Worm (Caenorhabditis elegans) whole organism, mixed stage, embryonic: ENCODE measurements around the gene R08A2.5.

Experiments
- M03D4.4 ChIP-seq: sonication (generic microtip); optimal IDR thresholded peaks from 2 replicates; lab custom pipeline; 2017; ENCODE audit warnings: mild to moderate bottlenecking, missing genetic modification characterization, missing compliant biosample characterization
- bed-3 ChIP-seq: fragments of 200-800 bp; sonication (Bioruptor generic); optimal IDR thresholded peaks from 3 replicates; lab custom pipeline; 2018; ENCODE audit warnings: mild to moderate bottlenecking, missing genetic modification characterization, moderate library complexity, missing compliant biosample characterization
- blmp-1 ChIP-seq: fragments of 150-350 bp; optimal IDR thresholded peaks from 2 replicates; lab custom pipeline; 2014; ENCODE audit warnings: missing biosample characterization, missing genetic modification characterization
- ceh-39 ChIP-seq: fragments of 150-350 bp; optimal IDR thresholded peaks from 2 replicates; lab custom pipeline; 2014; ENCODE audit warnings: missing biosample characterization, missing genetic modification characterization
- ces-1 ChIP-seq: fragments of 150-350 bp; optimal IDR thresholded peaks from 2 replicates; lab custom pipeline; 2014; ENCODE audit warnings: missing biosample characterization, missing genetic modification reagents, missing genetic modification characterization
- cnd-1 ChIP-seq: fragments of 200-800 bp; sonication (Bioruptor generic); optimal IDR thresholded peaks from 2 replicates; lab custom pipeline; 2018; ENCODE audit warnings: mild to moderate bottlenecking, missing genetic modification characterization, missing compliant biosample characterization
- drap-1 ChIP-seq: fragments of 200-800 bp; sonication (Bioruptor generic); optimal IDR thresholded peaks from 3 replicates; lab custom pipeline; 2018; ENCODE audit warnings: mild to moderate bottlenecking, missing genetic modification characterization, missing compliant biosample characterization
- elt-1 ChIP-seq: sonication (generic microtip); optimal IDR thresholded peaks from 2 replicates; lab custom pipeline; 2017; ENCODE audit warnings: missing genetic modification characterization, mild to moderate bottlenecking, missing compliant biosample characterization, antibody characterized with exemption, moderate library complexity, borderline replicate concordance; ENCODE audit not compliant: insufficient read depth
- elt-3 ChIP-seq: fragments of 150-350 bp; optimal IDR thresholded peaks from 2 replicates; lab custom pipeline; 2014; ENCODE audit warnings: missing biosample characterization, missing genetic modification characterization
- flh-1 ChIP-seq: fragments of 200-800 bp; sonication (Bioruptor generic); optimal IDR thresholded peaks from 2 replicates; lab custom pipeline; 2018; ENCODE audit warnings: mild to moderate bottlenecking, missing genetic modification characterization, moderate library complexity, missing compliant biosample characterization
- ham-2 ChIP-seq: fragments of 200-800 bp; sonication (Bioruptor generic); optimal IDR thresholded peaks from 2 replicates; lab custom pipeline; 2018; ENCODE audit warnings: mild to moderate bottlenecking, missing genetic modification characterization, missing compliant biosample characterization
- hlh-1 ChIP-seq: fragments of 150-350 bp; optimal IDR thresholded peaks from 2 replicates; lab custom pipeline; 2014; ENCODE audit warnings: missing biosample characterization, missing genetic modification reagents, missing genetic modification characterization
- lin-13 ChIP-seq: fragments of 150-350 bp; optimal IDR thresholded peaks from 2 replicates; lab custom pipeline; 2014; ENCODE audit warnings: missing biosample characterization, missing genetic modification characterization
- lin-32 ChIP-seq: fragments of 200-800 bp; sonication (Bioruptor generic); optimal IDR thresholded peaks from 2 replicates; lab custom pipeline; 2018; ENCODE audit warnings: mild to moderate bottlenecking, missing genetic modification characterization, missing compliant biosample characterization
- lsy-2 ChIP-seq: fragments of 150-350 bp; optimal IDR thresholded peaks from 2 replicates; lab custom pipeline; 2014; ENCODE audit warnings: missing biosample characterization, missing genetic modification characterization
- mab-5 ChIP-seq: fragments of 150-350 bp; optimal IDR thresholded peaks from 2 replicates; lab custom pipeline; 2014; ENCODE audit warnings: missing biosample characterization, missing genetic modification characterization
- mep-1 ChIP-seq: fragments of 150-350 bp; optimal IDR thresholded peaks from 2 replicates; lab custom pipeline; 2017; ENCODE audit warnings: missing biosample characterization, missing genetic modification reagents, missing genetic modification characterization, inconsistent platforms
- nhr-12 ChIP-seq: fragments of 150-350 bp; optimal IDR thresholded peaks from 2 replicates; lab custom pipeline; 2014; ENCODE audit warnings: missing biosample characterization, missing genetic modification characterization
- nhr-2 ChIP-seq: fragments of 150-350 bp; optimal IDR thresholded peaks from 2 replicates; lab custom pipeline; 2014; ENCODE audit warnings: missing biosample characterization, missing genetic modification characterization
- nhr-237 ChIP-seq: fragments of 150-350 bp; optimal IDR thresholded peaks from 2 replicates; lab custom pipeline; 2014; ENCODE audit warnings: missing biosample characterization, missing genetic modification characterization
- nhr-28 ChIP-seq: fragments of 150-350 bp; optimal IDR thresholded peaks from 2 replicates; lab custom pipeline; 2014; ENCODE audit warnings: missing biosample characterization, missing genetic modification characterization
- nhr-76 ChIP-seq: sonication (generic microtip); optimal IDR thresholded peaks from 2 replicates; lab custom pipeline; 2017; ENCODE audit warnings: missing biosample characterization, missing genetic modification characterization
- pha-4 ChIP-seq: fragments of 150-350 bp; optimal IDR thresholded peaks from 2 replicates; lab custom pipeline; 2018; ENCODE audit warnings: missing biosample characterization, missing genetic modification reagents, missing genetic modification characterization
- sem-2 ChIP-seq: fragments of 200-800 bp; sonication (Bioruptor generic); optimal IDR thresholded peaks from 2 replicates; lab custom pipeline; 2018; ENCODE audit warnings: mild to moderate bottlenecking, missing genetic modification characterization, missing compliant biosample characterization
- snpc-4 ChIP-seq: fragments of 150-350 bp; optimal IDR thresholded peaks from 2 replicates; lab custom pipeline; 2014; ENCODE audit warnings: missing biosample characterization, missing genetic modification characterization
- sptf-1 ChIP-seq: sonication (generic microtip); optimal IDR thresholded peaks from 2 replicates; lab custom pipeline; 2017; ENCODE audit warnings: mild to moderate bottlenecking, missing genetic modification characterization, moderate library complexity, missing compliant biosample characterization
- tbx-8 ChIP-seq: fragments of 200-800 bp; sonication (Bioruptor generic); optimal IDR thresholded peaks from 2 replicates; lab custom pipeline; 2018; ENCODE audit warnings: mild to moderate bottlenecking, missing genetic modification characterization, moderate library complexity, missing compliant biosample characterization
- unc-39 ChIP-seq: fragments of 150-350 bp; optimal IDR thresholded peaks from 2 replicates; lab custom pipeline; 2014; ENCODE audit warnings: missing biosample characterization, missing genetic modification characterization
- unc-62 ChIP-seq: fragments of 150-350 bp; optimal IDR thresholded peaks from 2 replicates; lab custom pipeline; 2014; ENCODE audit warnings: missing biosample characterization, missing genetic modification reagents, missing genetic modification characterization
- zip-8 ChIP-seq: fragments of 150-350 bp; optimal IDR thresholded peaks from 2 replicates; lab custom pipeline; 2014; ENCODE audit warnings: missing biosample characterization, missing genetic modification characterization
- ztf-11 ChIP-seq: fragments of 150-350 bp; optimal IDR thresholded peaks from 2 replicates; lab custom pipeline; 2014; ENCODE audit warnings: missing biosample characterization, missing genetic modification characterization

Gene R08A2.5

DNA sequence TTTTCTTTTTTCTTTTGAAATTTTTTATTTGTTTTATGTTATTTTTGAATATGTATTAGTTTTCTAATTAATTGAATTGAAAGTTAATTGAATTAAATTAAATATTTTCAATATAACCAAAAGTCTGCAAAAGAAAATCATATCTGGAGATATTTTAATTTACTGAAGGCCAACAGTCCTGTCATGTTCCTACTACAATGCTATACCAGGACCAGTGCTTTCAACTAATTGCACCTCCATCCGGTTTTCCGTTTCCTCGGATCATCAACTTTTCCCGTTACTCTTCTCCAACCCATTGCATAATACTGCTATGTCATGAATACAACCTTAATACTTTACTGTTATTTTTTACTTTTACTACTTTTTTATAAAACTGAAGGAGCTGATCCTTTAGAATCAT, at the start of gene R08A2.5:
Gene R08A2.5 (plus strand): TSS at position 301 of the 400 bp plus-strand sequence.
- no peak for TF ChIP-seq lin-32
- TF ChIP-seq lsy-2, result no peak
- no peak for TF ChIP-seq nhr-28 (tag; lab: Kevin White, UChicago)
- no peak for TF ChIP-seq elt-3
- no peak for TF ChIP-seq unc-39 (tag; lab: Kevin White, UChicago)
- TF ChIP-seq sptf-1, result no peak
- TF ChIP-seq ceh-39, result no peak
- no peak for TF ChIP-seq ces-1
- no peak for TF ChIP-seq lin-13 (tag; lab: Kevin White, UChicago)
- TF ChIP-seq elt-1 (tag; lab: Kevin White, UChicago), result no peak

DNA sequence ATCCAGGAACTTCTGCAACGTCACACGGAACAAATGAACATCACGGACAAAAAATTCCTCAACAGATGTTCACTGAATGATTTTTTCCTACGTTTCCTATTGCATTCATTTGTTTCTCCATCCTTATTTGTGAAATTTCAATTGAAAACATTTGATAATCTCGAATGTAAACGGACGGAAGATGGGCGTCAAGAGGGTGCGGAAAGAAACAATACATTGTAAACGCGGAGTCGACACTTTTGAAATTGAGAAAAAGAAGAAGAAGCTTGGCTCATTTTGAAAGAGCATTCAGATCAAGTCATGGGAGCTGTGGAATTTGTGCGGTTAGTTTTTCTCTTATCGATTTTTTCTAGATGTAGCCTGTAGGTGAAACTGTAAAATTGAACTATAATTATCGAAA, 49.4 kb upstream of the R08A2.5 start, which contains the start of gene C47E8.9:
Gene C47E8.9 (plus strand): TSS at position 301 of the 400 bp plus-strand sequence.
- TF ChIP-seq ham-2 (GFP tag; lab: Kevin White, UChicago) (no peak), sptf-1 (no peak), nhr-28 (tag; lab: Kevin White, UChicago) (no peak), M03D4.4 (tag; lab: Kevin White, UChicago) (no peak), mep-1 (no peak), zip-8 (tag; lab: Kevin White, UChicago) (no peak), nhr-237 (tag; lab: Kevin White, UChicago) (no peak), pha-4 (tag; lab: Kevin White, UChicago) (no peak), elt-3 (no peak), ces-1 (no peak), nhr-2 (tag; lab: Kevin White, UChicago) (no peak), bed-3 (GFP tag; lab: Kevin White, UChicago) (no peak), lin-32 (no peak), tbx-8 (GFP tag; lab: Kevin White, UChicago) (no peak), nhr-76 (tag; lab: Kevin White, UChicago) (no peak), ceh-39 (no peak)

DNA sequence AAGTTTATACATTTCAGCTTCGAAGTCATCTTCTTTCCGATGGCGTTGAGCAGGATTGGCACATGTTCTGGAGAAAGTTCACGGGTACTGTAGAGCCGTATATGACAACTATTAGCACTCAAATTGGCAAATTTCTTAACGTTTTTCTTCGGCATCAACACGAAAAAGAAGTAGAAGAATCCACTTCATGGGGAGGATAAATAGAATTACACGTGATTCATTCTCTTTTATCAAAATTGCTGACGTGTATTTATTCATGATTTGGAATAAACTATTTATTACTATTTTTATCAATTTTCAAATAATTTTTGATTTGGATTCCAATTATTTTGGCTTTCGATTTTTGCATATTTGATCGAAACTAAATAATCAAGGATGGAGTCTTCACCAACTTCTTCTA, 46.7 kb upstream of the R08A2.5 start, which contains the start of gene C47E8.1:
Gene C47E8.1 (plus strand): TSS at position 301 of the 400 bp plus-strand sequence.
- TF ChIP-seq pha-4 (tag; lab: Kevin White, UChicago), result no peak
- no peak for TF ChIP-seq zip-8 (tag; lab: Kevin White, UChicago)
- no peak for TF ChIP-seq snpc-4 (tag; lab: Kevin White, UChicago)
- TF ChIP-seq nhr-2 (tag; lab: Kevin White, UChicago), result no peak
- no peak for TF ChIP-seq flh-1 (GFP tag; lab: Kevin White, UChicago)
- TF ChIP-seq nhr-12 (tag; lab: Kevin White, UChicago), result no peak
- no peak for TF ChIP-seq ztf-11 (tag; lab: Kevin White, UChicago)
- no peak for TF ChIP-seq sem-2 (GFP tag; lab: Kevin White, UChicago)
- no peak for TF ChIP-seq drap-1

DNA sequence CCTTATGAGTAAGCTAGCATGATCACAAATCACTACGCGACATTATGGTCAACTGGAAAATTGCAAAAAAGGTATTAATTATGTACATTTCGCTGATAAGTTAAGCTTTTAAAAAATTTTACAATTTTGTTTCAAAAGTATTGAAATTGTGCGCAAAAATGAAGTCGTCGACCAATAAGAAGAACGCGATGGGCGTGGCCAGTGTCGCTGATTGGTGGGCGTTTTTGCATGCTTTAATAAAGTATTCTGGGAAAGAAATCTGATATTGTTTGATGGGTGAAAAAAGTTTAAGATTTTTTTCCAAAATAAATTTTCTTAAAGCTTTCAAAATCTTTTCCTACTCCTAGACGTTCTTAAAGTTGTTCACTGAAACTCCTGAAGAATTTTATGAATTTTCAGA, 34.1 kb upstream of the R08A2.5 start:
- TF ChIP-seq mab-5 (tag; lab: Kevin White, UChicago), result no peak
- TF ChIP-seq lin-13 (tag; lab: Kevin White, UChicago), result no peak
- no peak for TF ChIP-seq lsy-2
- TF ChIP-seq snpc-4 (tag; lab: Kevin White, UChicago), result no peak
- no peak for TF ChIP-seq nhr-12 (tag; lab: Kevin White, UChicago)
- TF ChIP-seq flh-1 (GFP tag; lab: Kevin White, UChicago), result no peak
- TF ChIP-seq nhr-2 (tag; lab: Kevin White, UChicago), result no peak

DNA sequence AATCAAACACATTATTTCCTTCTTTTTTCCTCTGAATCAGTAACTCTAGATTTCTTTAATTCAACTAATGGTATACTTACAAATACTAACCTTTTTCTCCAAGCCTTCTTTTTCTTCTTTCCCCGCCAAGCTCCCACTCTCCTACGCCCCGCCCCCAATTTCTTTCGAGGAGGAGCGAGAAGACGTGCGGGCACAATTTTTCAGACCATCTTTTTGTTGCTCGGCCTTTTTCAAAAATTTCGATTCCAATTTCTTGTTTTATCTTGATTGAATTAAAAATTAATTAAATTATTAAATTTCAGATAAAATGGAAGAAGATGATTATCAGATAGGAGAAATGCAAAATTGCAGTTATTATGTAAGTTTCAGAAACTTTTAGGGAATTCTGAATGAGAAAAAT, 32.4 kb upstream of the R08A2.5 start, which contains the start of gene C47E8.3:
Gene C47E8.3 (plus strand): TSS at position 301 of the 400 bp plus-strand sequence.
- TF ChIP-seq zip-8 (tag; lab: Kevin White, UChicago) (no peak), hlh-1 (tag; lab: Kevin White, UChicago) (no peak), ham-2 (GFP tag; lab: Kevin White, UChicago) (no peak), lin-13 (tag; lab: Kevin White, UChicago) (no peak), sem-2 (GFP tag; lab: Kevin White, UChicago) (no peak), unc-39 (tag; lab: Kevin White, UChicago) (no peak), cnd-1 (tag; lab: Kevin White, UChicago) (no peak), sptf-1 (no peak), unc-62 (GFP tag; lab: Kevin White, UChicago) (no peak), pha-4 (tag; lab: Kevin White, UChicago) (no peak), nhr-28 (tag; lab: Kevin White, UChicago) (no peak), blmp-1 (tag; lab: Kevin White, UChicago) (no peak), lin-32 (no peak), tbx-8 (GFP tag; lab: Kevin White, UChicago) (no peak)
